Worm (Caenorhabditis elegans) whole organism, mixed stage, embryonic: ENCODE data around the gene gly-3.

Source experiments
- bed-3 ChIP-seq: fragments of 200-800 bp; sonication (Bioruptor generic); optimal IDR thresholded peaks from 3 replicates; lab custom pipeline; 2018; ENCODE audit warnings: mild to moderate bottlenecking, missing genetic modification characterization, moderate library complexity, missing compliant biosample characterization
- blmp-1 ChIP-seq: fragments of 150-350 bp; optimal IDR thresholded peaks from 2 replicates; lab custom pipeline; 2014; ENCODE audit warnings: missing biosample characterization, missing genetic modification characterization
- ceh-43 ChIP-seq: fragments of 200-800 bp; sonication (Bioruptor generic); optimal IDR thresholded peaks from 2 replicates; lab custom pipeline; 2018; ENCODE audit warnings: mild to moderate bottlenecking, missing genetic modification characterization, moderate library complexity, missing compliant biosample characterization
- ceh-83 ChIP-seq: fragments of 200-800 bp; sonication (Bioruptor generic); optimal IDR thresholded peaks from 2 replicates; lab custom pipeline; 2018; ENCODE audit warnings: mild to moderate bottlenecking, missing genetic modification characterization, missing compliant biosample characterization
- cnd-1 ChIP-seq: fragments of 200-800 bp; sonication (Bioruptor generic); optimal IDR thresholded peaks from 2 replicates; lab custom pipeline; 2018; ENCODE audit warnings: mild to moderate bottlenecking, missing genetic modification characterization, missing compliant biosample characterization
- drap-1 ChIP-seq: fragments of 200-800 bp; sonication (Bioruptor generic); optimal IDR thresholded peaks from 3 replicates; lab custom pipeline; 2018; ENCODE audit warnings: mild to moderate bottlenecking, missing genetic modification characterization, missing compliant biosample characterization
- elt-1 ChIP-seq: sonication (generic microtip); optimal IDR thresholded peaks from 2 replicates; lab custom pipeline; 2017; ENCODE audit warnings: missing genetic modification characterization, mild to moderate bottlenecking, missing compliant biosample characterization, antibody characterized with exemption, moderate library complexity, borderline replicate concordance; ENCODE audit not compliant: insufficient read depth
- elt-3 ChIP-seq: fragments of 150-350 bp; optimal IDR thresholded peaks from 2 replicates; lab custom pipeline; 2014; ENCODE audit warnings: missing biosample characterization, missing genetic modification characterization
- flh-1 ChIP-seq: fragments of 200-800 bp; sonication (Bioruptor generic); optimal IDR thresholded peaks from 2 replicates; lab custom pipeline; 2018; ENCODE audit warnings: mild to moderate bottlenecking, missing genetic modification characterization, moderate library complexity, missing compliant biosample characterization
- ham-2 ChIP-seq: fragments of 200-800 bp; sonication (Bioruptor generic); optimal IDR thresholded peaks from 2 replicates; lab custom pipeline; 2018; ENCODE audit warnings: mild to moderate bottlenecking, missing genetic modification characterization, missing compliant biosample characterization
- hlh-1 ChIP-seq: fragments of 150-350 bp; optimal IDR thresholded peaks from 2 replicates; lab custom pipeline; 2014; ENCODE audit warnings: missing biosample characterization, missing genetic modification reagents, missing genetic modification characterization
- lin-13 ChIP-seq: fragments of 150-350 bp; optimal IDR thresholded peaks from 2 replicates; lab custom pipeline; 2014; ENCODE audit warnings: missing biosample characterization, missing genetic modification characterization
- lin-32 ChIP-seq: fragments of 200-800 bp; sonication (Bioruptor generic); optimal IDR thresholded peaks from 2 replicates; lab custom pipeline; 2018; ENCODE audit warnings: mild to moderate bottlenecking, missing genetic modification characterization, missing compliant biosample characterization
- lsy-2 ChIP-seq: fragments of 150-350 bp; optimal IDR thresholded peaks from 2 replicates; lab custom pipeline; 2014; ENCODE audit warnings: missing biosample characterization, missing genetic modification characterization
- mep-1 ChIP-seq: fragments of 150-350 bp; optimal IDR thresholded peaks from 2 replicates; lab custom pipeline; 2017; ENCODE audit warnings: missing biosample characterization, missing genetic modification reagents, missing genetic modification characterization, inconsistent platforms
- mls-2 ChIP-seq: sonication (generic microtip); optimal IDR thresholded peaks from 2 replicates; lab custom pipeline; 2016; ENCODE audit warnings: mild to moderate bottlenecking, missing genetic modification characterization, moderate library complexity, missing compliant biosample characterization
- nhr-12 ChIP-seq: fragments of 150-350 bp; optimal IDR thresholded peaks from 2 replicates; lab custom pipeline; 2014; ENCODE audit warnings: missing biosample characterization, missing genetic modification characterization
- nhr-2 ChIP-seq: fragments of 150-350 bp; optimal IDR thresholded peaks from 2 replicates; lab custom pipeline; 2014; ENCODE audit warnings: missing biosample characterization, missing genetic modification characterization
- nhr-237 ChIP-seq: fragments of 150-350 bp; optimal IDR thresholded peaks from 2 replicates; lab custom pipeline; 2014; ENCODE audit warnings: missing biosample characterization, missing genetic modification characterization
- nhr-28 ChIP-seq: fragments of 150-350 bp; optimal IDR thresholded peaks from 2 replicates; lab custom pipeline; 2014; ENCODE audit warnings: missing biosample characterization, missing genetic modification characterization
- nhr-76 ChIP-seq: sonication (generic microtip); optimal IDR thresholded peaks from 2 replicates; lab custom pipeline; 2017; ENCODE audit warnings: missing biosample characterization, missing genetic modification characterization
- pha-4 ChIP-seq: fragments of 150-350 bp; optimal IDR thresholded peaks from 2 replicates; lab custom pipeline; 2018; ENCODE audit warnings: missing biosample characterization, missing genetic modification reagents, missing genetic modification characterization
- sem-2 ChIP-seq: fragments of 200-800 bp; sonication (Bioruptor generic); optimal IDR thresholded peaks from 2 replicates; lab custom pipeline; 2018; ENCODE audit warnings: mild to moderate bottlenecking, missing genetic modification characterization, missing compliant biosample characterization
- snpc-4 ChIP-seq: fragments of 150-350 bp; optimal IDR thresholded peaks from 2 replicates; lab custom pipeline; 2014; ENCODE audit warnings: missing biosample characterization, missing genetic modification characterization
- sptf-1 ChIP-seq: sonication (generic microtip); optimal IDR thresholded peaks from 2 replicates; lab custom pipeline; 2017; ENCODE audit warnings: mild to moderate bottlenecking, missing genetic modification characterization, moderate library complexity, missing compliant biosample characterization
- tbx-8 ChIP-seq: fragments of 200-800 bp; sonication (Bioruptor generic); optimal IDR thresholded peaks from 2 replicates; lab custom pipeline; 2018; ENCODE audit warnings: mild to moderate bottlenecking, missing genetic modification characterization, moderate library complexity, missing compliant biosample characterization
- unc-120 ChIP-seq: sonication (generic microtip); optimal IDR thresholded peaks from 2 replicates; lab custom pipeline; 2017; ENCODE audit warnings: missing genetic modification characterization, missing compliant biosample characterization; ENCODE audit not compliant: poor library complexity, severe bottlenecking
- unc-39 ChIP-seq: fragments of 150-350 bp; optimal IDR thresholded peaks from 2 replicates; lab custom pipeline; 2014; ENCODE audit warnings: missing biosample characterization, missing genetic modification characterization
- unc-62 ChIP-seq: fragments of 150-350 bp; optimal IDR thresholded peaks from 2 replicates; lab custom pipeline; 2014; ENCODE audit warnings: missing biosample characterization, missing genetic modification reagents, missing genetic modification characterization
- zip-8 ChIP-seq: fragments of 150-350 bp; optimal IDR thresholded peaks from 2 replicates; lab custom pipeline; 2014; ENCODE audit warnings: missing biosample characterization, missing genetic modification characterization
- ztf-11 ChIP-seq: fragments of 150-350 bp; optimal IDR thresholded peaks from 2 replicates; lab custom pipeline; 2014; ENCODE audit warnings: missing biosample characterization, missing genetic modification characterization

gly-3 gene

DNA sequence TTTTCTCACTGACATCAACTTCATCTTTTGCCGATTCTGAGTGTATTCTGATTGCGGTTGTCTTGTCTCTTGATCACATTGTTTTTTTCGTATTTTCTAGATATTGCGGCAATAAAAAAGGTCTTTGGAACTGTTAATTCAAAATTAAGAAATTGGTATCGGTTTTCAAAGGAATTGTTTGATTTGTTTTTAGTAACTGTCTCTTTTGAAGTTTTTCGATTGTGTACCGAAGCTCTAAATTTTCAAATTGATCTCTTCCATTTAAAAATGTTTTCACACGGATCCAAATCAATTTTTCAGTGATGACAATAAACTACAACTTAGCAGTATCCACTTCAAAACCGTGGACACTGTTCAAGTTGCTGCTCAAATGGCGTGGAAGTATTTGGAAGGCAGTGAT, 16.8 kb downstream of the gly-3 start, which contains the start of gene best-24:
TSS of gene best-24 (plus strand) at position 301 of the 400 bp plus-strand sequence.
- no peak for TF ChIP-seq cnd-1 (tag; lab: Kevin White, UChicago)
- no peak for TF ChIP-seq mep-1
- no peak for TF ChIP-seq tbx-8 (GFP tag; lab: Kevin White, UChicago)
- TF ChIP-seq ham-2 (GFP tag; lab: Kevin White, UChicago): no peak
- no peak for TF ChIP-seq ceh-83 (GFP tag; lab: Kevin White, UChicago)
- no peak for TF ChIP-seq unc-120 (tag; lab: Kevin White, UChicago)
- no peak for TF ChIP-seq lsy-2 (tag; lab: Kevin White, UChicago)
- TF ChIP-seq snpc-4 (tag; lab: Kevin White, UChicago): no peak
- no peak for TF ChIP-seq hlh-1
- no peak for TF ChIP-seq lin-32 (GFP tag; lab: Kevin White, UChicago)
- TF ChIP-seq drap-1 (GFP tag; lab: Kevin White, UChicago): no peak
- TF ChIP-seq sptf-1 (tag; lab: Kevin White, UChicago): no peak
- TF ChIP-seq nhr-237 (tag; lab: Kevin White, UChicago): no peak
- no peak for TF ChIP-seq sem-2 (GFP tag; lab: Kevin White, UChicago)
- no peak for TF ChIP-seq nhr-2
- no peak for TF ChIP-seq pha-4 (tag; lab: Kevin White, UChicago)
- TF ChIP-seq mls-2 (tag; lab: Kevin White, UChicago): no peak
- no peak for TF ChIP-seq nhr-28
- no peak for TF ChIP-seq nhr-12 (tag; lab: Kevin White, UChicago)

DNA sequence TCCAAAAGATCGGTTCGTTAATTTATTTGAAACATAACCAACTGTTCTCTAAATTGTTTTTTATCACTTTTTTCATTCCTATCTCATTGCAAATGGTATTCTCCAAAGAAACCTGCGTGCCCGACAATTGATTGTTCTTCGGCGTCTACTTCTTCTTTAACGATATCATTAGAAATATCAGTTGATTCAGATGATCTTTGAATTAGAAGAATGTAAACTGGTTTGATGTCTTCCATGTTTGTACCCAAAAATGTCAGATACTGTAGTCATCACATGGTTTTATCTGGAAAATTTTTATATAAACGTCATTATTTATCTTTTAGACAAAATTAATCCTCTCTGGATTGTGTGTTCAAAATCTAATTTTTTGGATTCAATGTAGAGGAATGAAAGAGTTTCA, 19.8 kb downstream of the gly-3 start:
- TF ChIP-seq elt-3 (tag; lab: Kevin White, UChicago) (no peak), mls-2 (tag; lab: Kevin White, UChicago) (no peak), hlh-1 (no peak), ceh-83 (GFP tag; lab: Kevin White, UChicago) (no peak), flh-1 (no peak), tbx-8 (GFP tag; lab: Kevin White, UChicago) (no peak), mep-1 (no peak), bed-3 (no peak), nhr-12 (tag; lab: Kevin White, UChicago) (no peak), zip-8 (no peak), sptf-1 (tag; lab: Kevin White, UChicago) (no peak), ceh-43 (GFP tag; lab: Kevin White, UChicago) (no peak), unc-39 (tag; lab: Kevin White, UChicago) (no peak), pha-4 (tag; lab: Kevin White, UChicago) (no peak), nhr-237 (tag; lab: Kevin White, UChicago) (no peak), unc-62 (GFP tag; lab: Kevin White, UChicago) (no peak), elt-1 (tag; lab: Kevin White, UChicago) (no peak), lsy-2 (tag; lab: Kevin White, UChicago) (no peak)

DNA sequence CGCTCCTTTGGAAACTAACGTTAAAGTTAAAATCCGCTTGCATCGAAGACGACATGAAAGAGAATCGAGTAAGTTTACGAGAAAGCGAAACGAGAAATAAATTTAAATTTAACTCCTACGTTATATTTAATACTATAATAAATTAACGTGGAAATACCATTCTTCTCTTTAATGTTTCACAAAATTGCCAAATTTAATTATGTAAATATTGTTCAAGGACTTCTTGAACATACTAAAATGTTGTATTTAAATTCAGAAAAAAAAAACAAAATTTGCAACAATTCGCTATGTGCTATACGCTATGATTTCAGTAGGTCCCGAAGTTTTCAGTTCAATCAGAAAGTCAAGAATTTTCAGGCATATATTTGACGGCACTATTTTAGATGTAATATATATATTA, 20.6 kb downstream of the gly-3 start, which contains the start of gene ZK688.10:
TSS of gene ZK688.10 (minus strand) at position 101 of the 400 bp plus-strand sequence.
- TF ChIP-seq ceh-43 (GFP tag; lab: Kevin White, UChicago) (no peak), unc-120 (tag; lab: Kevin White, UChicago) (no peak), nhr-12 (tag; lab: Kevin White, UChicago) (no peak), lin-13 (tag; lab: Kevin White, UChicago) (no peak), flh-1 (no peak), zip-8 (no peak), blmp-1 (tag; lab: Kevin White, UChicago) (no peak), ztf-11 (no peak), elt-3 (tag; lab: Kevin White, UChicago) (no peak), mls-2 (tag; lab: Kevin White, UChicago) (no peak), lsy-2 (tag; lab: Kevin White, UChicago) (no peak), elt-1 (tag; lab: Kevin White, UChicago) (no peak), bed-3 (no peak), nhr-237 (tag; lab: Kevin White, UChicago) (no peak), nhr-76 (tag; lab: Kevin White, UChicago) (no peak)
- TF ChIP-seq, all 35 proteins: peak for 0

DNA sequence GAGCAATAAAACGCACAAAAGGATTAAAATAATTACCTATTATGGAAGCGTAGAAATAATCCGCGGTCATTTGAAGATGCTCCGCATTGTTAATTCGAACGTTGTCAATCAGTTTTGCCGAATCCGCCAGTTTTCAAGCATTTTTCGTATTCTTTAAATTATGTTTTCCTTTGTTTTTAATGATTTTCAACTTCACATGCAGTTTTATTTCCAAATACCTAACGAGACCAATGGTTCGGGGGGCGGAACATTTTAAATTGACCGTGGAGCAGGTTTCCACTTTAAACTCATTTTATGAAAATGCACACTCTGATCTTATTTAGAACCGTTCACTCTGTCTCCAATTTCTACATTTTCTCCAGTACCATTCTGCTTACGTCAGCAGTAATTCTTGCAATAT, 22.8 kb downstream of the gly-3 start, which contains the start of gene ZK688.4:
TSS of gene ZK688.4 (plus strand) at position 301 of the 400 bp plus-strand sequence.
- TF ChIP-seq bed-3 (no peak), blmp-1 (tag; lab: Kevin White, UChicago) (no peak)
